Worm (Caenorhabditis elegans) whole organism, L1 larva: Measurements from ENCODE around the gene R09A8.1.

Experiments used
- aha-1 ChIP-seq: fragments of 150-350 bp; optimal IDR thresholded peaks from 2 replicates; lab custom pipeline; 2014; ENCODE audit warnings: missing biosample characterization, missing genetic modification characterization
- alr-1 ChIP-seq: fragments of 200-800 bp; sonication (Bioruptor generic); optimal IDR thresholded peaks from 2 replicates; lab custom pipeline; 2018; ENCODE audit warnings: borderline replicate concordance, mild to moderate bottlenecking, missing genetic modification characterization, missing compliant biosample characterization
- aly-2 ChIP-seq: fragments of 150-350 bp; optimal IDR thresholded peaks from 2 replicates; lab custom pipeline; 2014; ENCODE audit warnings: missing biosample characterization, missing genetic modification characterization
- ama-1 ChIP-seq: fragments of 150-350 bp; optimal IDR thresholded peaks from 2 replicates; lab custom pipeline; 2014
- blmp-1 ChIP-seq: fragments of 150-350 bp; optimal IDR thresholded peaks from 2 replicates; lab custom pipeline; 2014; ENCODE audit warnings: missing biosample characterization, missing genetic modification characterization
- ceh-82 ChIP-seq, 3 experiments: fragments of 150-350 bp in 1 of 3; sonication (generic microtip) in 2 of 3; optimal IDR thresholded peaks; 2 replicates each; lab custom pipeline; 2014 to 2017; ENCODE audit warnings: missing biosample characterization in 3 of 3, missing genetic modification characterization in 3 of 3
- ceh-88 ChIP-seq: fragments of 200-800 bp; sonication (Bioruptor generic); IDR thresholded peaks from 2 replicates; pipeline ENCODE4 v1.3.6; 2022; ENCODE audit warnings: missing genetic modification characterization, missing compliant biosample characterization
- ceh-90 ChIP-seq: sonication (generic microtip); optimal IDR thresholded peaks from 2 replicates; lab custom pipeline; 2016; ENCODE audit warnings: missing genetic modification characterization, missing compliant biosample characterization
- dpl-1 ChIP-seq, 3 experiments: fragments of 150-350 bp in 2 of 3; sonication (generic microtip) in 1 of 3; optimal IDR thresholded peaks; 2 replicates each; lab custom pipeline; 2014 to 2017; ENCODE audit warnings: missing biosample characterization in 3 of 3, missing genetic modification characterization in 3 of 3, missing genetic modification reagents in 3 of 3
- dsc-1 ChIP-seq: sonication (generic microtip); optimal IDR thresholded peaks from 2 replicates; lab custom pipeline; 2016; ENCODE audit warnings: mild to moderate bottlenecking, missing genetic modification characterization, missing compliant biosample characterization
- efl-3 ChIP-seq: fragments of 200-800 bp; sonication (Bioruptor generic); optimal IDR thresholded peaks from 2 replicates; lab custom pipeline; 2018; ENCODE audit warnings: mild to moderate bottlenecking, missing genetic modification characterization, missing compliant biosample characterization
- elt-2 ChIP-seq: sonication (generic microtip); optimal IDR thresholded peaks from 2 replicates; lab custom pipeline; 2016; ENCODE audit warnings: missing genetic modification characterization, mild to moderate bottlenecking, inconsistent platforms, missing compliant biosample characterization, missing genetic modification reagents
- elt-3 ChIP-seq, 6 experiments: fragments of 150-350 bp in 1 of 6; sonication (generic microtip); optimal IDR thresholded peaks; 2 replicates each; lab custom pipeline; 2017 to 2018; ENCODE audit warnings: missing biosample characterization in 6 of 6, missing genetic modification characterization in 6 of 6, inconsistent platforms in 1 of 6
- ets-5 ChIP-seq: fragments of 200-800 bp; sonication (Bioruptor generic); IDR thresholded peaks from 2 replicates; pipeline ENCODE4 v1.3.6; 2022; ENCODE audit warnings: missing genetic modification characterization, missing compliant biosample characterization
- fkh-8 ChIP-seq: sonication (generic microtip); optimal IDR thresholded peaks from 2 replicates; lab custom pipeline; 2016; ENCODE audit warnings: mild to moderate bottlenecking, missing genetic modification characterization, missing compliant biosample characterization
- hlh-17 ChIP-seq: fragments of 200-800 bp; sonication (Bioruptor generic); optimal IDR thresholded peaks from 2 replicates; lab custom pipeline; 2018; ENCODE audit warnings: missing genetic modification characterization, mild to moderate bottlenecking, missing compliant biosample characterization, moderate library complexity, borderline replicate concordance
- hlh-4 ChIP-seq: sonication (generic microtip); optimal IDR thresholded peaks from 2 replicates; lab custom pipeline; 2016; ENCODE audit warnings: mild to moderate bottlenecking, missing genetic modification characterization, missing compliant biosample characterization
- isw-1 ChIP-seq: fragments of 200-800 bp; sonication (Bioruptor generic); IDR thresholded peaks from 2 replicates; pipeline ENCODE4 v1.3.6; 2022; ENCODE audit warnings: missing genetic modification characterization, missing compliant biosample characterization
- jun-1 ChIP-seq: fragments of 150-350 bp; optimal IDR thresholded peaks from 2 replicates; lab custom pipeline; 2014; ENCODE audit warnings: missing biosample characterization, missing genetic modification reagents, missing genetic modification characterization
- lin-13 ChIP-seq: fragments of 150-350 bp; optimal IDR thresholded peaks from 2 replicates; lab custom pipeline; 2014; ENCODE audit warnings: missing biosample characterization, missing genetic modification reagents, missing genetic modification characterization
- lin-14 ChIP-seq: fragments of 200-800 bp; sonication (Bioruptor generic); optimal IDR thresholded peaks from 2 replicates; lab custom pipeline; 2018; ENCODE audit warnings: mild to moderate bottlenecking, missing genetic modification characterization, moderate library complexity, missing compliant biosample characterization
- lin-15B ChIP-seq: fragments of 150-350 bp; sonication (generic microtip); optimal IDR thresholded peaks from 3 replicates; lab custom pipeline; 2014; ENCODE audit warnings: missing biosample characterization, missing genetic modification characterization
- lin-35 ChIP-seq, 2 experiments: fragments of 150-350 bp; optimal IDR thresholded peaks; 2 replicates each; lab custom pipeline; 2014; ENCODE audit warnings: missing biosample characterization in 2 of 2, missing genetic modification characterization in 2 of 2, missing genetic modification reagents in 2 of 2
- lsy-2 ChIP-seq, 2 experiments: fragments of 150-350 bp; optimal IDR thresholded peaks; 2 replicates each; lab custom pipeline; 2014; ENCODE audit warnings: missing biosample characterization in 2 of 2, missing genetic modification characterization in 2 of 2
- mab-9 ChIP-seq: fragments of 200-800 bp; sonication (Bioruptor generic); IDR thresholded peaks from 2 replicates; pipeline ENCODE4 v1.3.6; 2022; ENCODE audit warnings: missing genetic modification reagents, missing genetic modification characterization, missing compliant biosample characterization
- mdl-1 ChIP-seq, 2 experiments: fragments of 150-350 bp; optimal IDR thresholded peaks; 2 replicates each; lab custom pipeline; 2014 to 2017; ENCODE audit warnings: missing biosample characterization in 2 of 2, missing genetic modification characterization in 2 of 2, inconsistent platforms in 1 of 2
- mep-1 ChIP-seq: fragments of 150-350 bp; optimal IDR thresholded peaks from 2 replicates; lab custom pipeline; 2014; ENCODE audit warnings: missing biosample characterization, missing genetic modification characterization
- nhr-12 ChIP-seq: sonication (generic microtip); optimal IDR thresholded peaks from 2 replicates; lab custom pipeline; 2017; ENCODE audit warnings: missing biosample characterization, missing genetic modification characterization
- nhr-19 ChIP-seq: fragments of 200-800 bp; sonication (Bioruptor generic); conservative IDR thresholded peaks from 2 replicates; pipeline ENCODE4 v1.3.6; 2022; ENCODE audit warnings: missing genetic modification characterization, missing compliant biosample characterization
- nhr-20 ChIP-seq: sonication (generic microtip); optimal IDR thresholded peaks from 2 replicates; lab custom pipeline; 2016; ENCODE audit warnings: mild to moderate bottlenecking, missing genetic modification characterization, missing compliant biosample characterization
- nhr-28 ChIP-seq: fragments of 150-350 bp; optimal IDR thresholded peaks from 2 replicates; lab custom pipeline; 2014; ENCODE audit warnings: missing biosample characterization, missing genetic modification characterization
- nhr-71 ChIP-seq: sonication (generic microtip); optimal IDR thresholded peaks from 2 replicates; lab custom pipeline; 2016; ENCODE audit warnings: mild to moderate bottlenecking, missing genetic modification characterization, moderate library complexity, missing compliant biosample characterization
- nhr-84 ChIP-seq: sonication (generic microtip); optimal IDR thresholded peaks from 2 replicates; lab custom pipeline; 2017; ENCODE audit warnings: missing biosample characterization, missing genetic modification characterization
- nhr-85 ChIP-seq: sonication (generic microtip); peaks from one replicate; lab custom pipeline; 2016; ENCODE audit warnings: missing genetic modification characterization, inconsistent platforms, missing compliant biosample characterization
- nhr-90 ChIP-seq: sonication (generic microtip); optimal IDR thresholded peaks from 2 replicates; lab custom pipeline; 2016; ENCODE audit warnings: mild to moderate bottlenecking, missing genetic modification characterization, missing compliant biosample characterization; ENCODE audit not compliant: poor library complexity
- pqm-1 ChIP-seq: sonication (generic microtip); optimal IDR thresholded peaks from 3 replicates; lab custom pipeline; 2017; ENCODE audit warnings: missing biosample characterization, missing genetic modification characterization
- rnt-1 ChIP-seq: sonication (generic microtip); optimal IDR thresholded peaks from 2 replicates; lab custom pipeline; 2016; ENCODE audit warnings: mild to moderate bottlenecking, missing genetic modification characterization, moderate library complexity, missing compliant biosample characterization
- skn-1 ChIP-seq: fragments of 150-350 bp; optimal IDR thresholded peaks from 2 replicates; lab custom pipeline; 2014; ENCODE audit warnings: missing biosample characterization, missing genetic modification characterization
- snpc-4 ChIP-seq: fragments of 150-350 bp; optimal IDR thresholded peaks from 2 replicates; lab custom pipeline; 2014; ENCODE audit warnings: missing biosample characterization, missing genetic modification characterization
- snu-23 ChIP-seq: sonication (generic microtip); optimal IDR thresholded peaks from 2 replicates; lab custom pipeline; 2016; ENCODE audit warnings: missing genetic modification characterization, missing compliant biosample characterization
- sox-4 ChIP-seq: sonication (generic microtip); optimal IDR thresholded peaks from 2 replicates; lab custom pipeline; 2016; ENCODE audit warnings: missing genetic modification characterization, missing compliant biosample characterization
- sptf-1 ChIP-seq: fragments of 150-350 bp; optimal IDR thresholded peaks from 2 replicates; lab custom pipeline; 2014; ENCODE audit warnings: missing biosample characterization, missing genetic modification characterization
- swsn-7 ChIP-seq: sonication (generic microtip); optimal IDR thresholded peaks from 2 replicates; lab custom pipeline; 2016; ENCODE audit warnings: missing genetic modification characterization, missing compliant biosample characterization
- tbx-2 ChIP-seq: sonication (generic microtip); optimal IDR thresholded peaks from 2 replicates; lab custom pipeline; 2016; ENCODE audit warnings: missing genetic modification characterization, missing compliant biosample characterization
- tlp-1 ChIP-seq: fragments of 150-350 bp; optimal IDR thresholded peaks from 2 replicates; lab custom pipeline; 2014; ENCODE audit warnings: missing biosample characterization, missing genetic modification characterization
- unc-130 ChIP-seq: fragments of 150-350 bp; optimal IDR thresholded peaks from 2 replicates; lab custom pipeline; 2017; ENCODE audit warnings: missing biosample characterization, missing genetic modification characterization, inconsistent platforms
- unc-62 ChIP-seq: fragments of 150-350 bp; optimal IDR thresholded peaks from 2 replicates; lab custom pipeline; 2014; ENCODE audit warnings: missing biosample characterization, missing genetic modification reagents, missing genetic modification characterization
- unc-86 ChIP-seq: sonication (generic microtip); optimal IDR thresholded peaks from 2 replicates; lab custom pipeline; 2016; ENCODE audit warnings: missing genetic modification characterization, missing compliant biosample characterization
- unc-98 ChIP-seq: fragments of 200-800 bp; sonication (Bioruptor generic); IDR thresholded peaks from 2 replicates; pipeline ENCODE4 v1.3.6; 2022; ENCODE audit warnings: missing genetic modification characterization, missing compliant biosample characterization
- zip-4 ChIP-seq: fragments of 200-800 bp; sonication (Bioruptor generic); optimal IDR thresholded peaks from 2 replicates; lab custom pipeline; 2018; ENCODE audit warnings: mild to moderate bottlenecking, missing genetic modification characterization, moderate library complexity, missing compliant biosample characterization
- ztf-11 ChIP-seq, 2 experiments: sonication (generic microtip); optimal IDR thresholded peaks; 2 replicates each; lab custom pipeline; 2016 to 2017; ENCODE audit warnings: missing genetic modification characterization in 2 of 2, missing biosample characterization in 1 of 2, missing compliant biosample characterization in 1 of 2
- ztf-4 ChIP-seq: fragments of 150-350 bp; optimal IDR thresholded peaks from 2 replicates; lab custom pipeline; 2014; ENCODE audit warnings: missing biosample characterization, missing genetic modification characterization

Gene R09A8.1

DNA sequence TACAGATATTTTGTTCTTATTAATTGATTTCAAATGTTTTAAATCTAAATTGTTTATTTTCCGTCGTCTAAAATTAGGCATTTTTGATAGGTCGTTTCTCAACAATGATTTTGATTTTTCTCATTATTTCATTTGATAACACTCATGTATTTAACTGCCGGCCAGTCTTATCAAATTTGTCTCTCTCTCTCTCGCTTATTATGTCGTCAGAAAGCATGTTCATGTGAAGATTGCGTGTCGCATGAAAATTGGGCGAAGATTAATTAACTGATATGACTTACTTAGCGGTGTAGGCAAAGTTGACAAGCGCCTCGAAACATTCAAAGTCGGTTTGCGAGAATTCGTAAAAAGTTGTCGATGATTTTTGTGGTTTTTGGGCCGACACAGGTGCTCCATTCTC lies 14.2 kb downstream of the R09A8.1 start:
- no peak for TF ChIP-seq efl-3 (GFP tag; lab: Kevin White, UChicago)
- peak; percentile 56 for TF ChIP-seq lin-14 (GFP tag; lab: Kevin White, UChicago)
- TF ChIP-seq jun-1 (tag; lab: Kevin White, UChicago) = peak; percentile 5
- TF ChIP-seq mdl-1 (tag; optimal IDR thresholded peaks at IDR 0.05; lab: Kevin White, UChicago) = peak in 1 of 2 experiments; percentile 19
- peak in 5 of 6 experiments; percentile 22 to 88 (median 32) for TF ChIP-seq elt-3 (tag; optimal IDR thresholded peaks at IDR 0.05; lab: Kevin White, UChicago)
- peak; percentile 70 for TF ChIP-seq blmp-1 (tag; lab: Kevin White, UChicago)
- peak; percentile 23 for TF ChIP-seq tbx-2 (tag; lab: Kevin White, UChicago)
- peak in 1 of 2 experiments; percentile 14 for TF ChIP-seq lsy-2 (tag; optimal IDR thresholded peaks at IDR 0.05; lab: Kevin White, UChicago)
- TF ChIP-seq unc-130 (tag; lab: Kevin White, UChicago) = peak; percentile 9
- TF ChIP-seq hlh-4 (tag; lab: Kevin White, UChicago) = no peak
- TF ChIP-seq nhr-20 = peak; percentile 63
- TF ChIP-seq pqm-1 = peak; percentile 62
- no peak for TF ChIP-seq ama-1
- no peak for TF ChIP-seq nhr-12
- no peak for TF ChIP-seq isw-1
- no peak for TF ChIP-seq unc-98 (GFP tag; lab: Robert Waterston, UW)
- TF ChIP-seq rnt-1 (tag; lab: Kevin White, UChicago) = no peak
- peak; percentile 25 for TF ChIP-seq snu-23
- TF ChIP-seq ceh-88 (GFP tag; lab: Robert Waterston, UW) = no peak
- TF ChIP-seq nhr-71 = peak; percentile 56
- no peak for TF ChIP-seq dsc-1
- TF ChIP-seq ets-5 (GFP tag; lab: Robert Waterston, UW) = no peak
- peak; percentile 34 for TF ChIP-seq nhr-90 (tag; lab: Kevin White, UChicago)
- TF ChIP-seq fkh-8 (tag; lab: Kevin White, UChicago) = no peak
- TF ChIP-seq unc-62 (GFP tag; lab: Kevin White, UChicago) = no peak
- no peak for TF ChIP-seq swsn-7 (tag; lab: Kevin White, UChicago)
- no peak for TF ChIP-seq ztf-11 (tag; optimal IDR thresholded peaks at IDR 0.05; lab: Kevin White, UChicago)
- peak; percentile 86 for TF ChIP-seq elt-2 (tag; lab: Kevin White, UChicago)
- peak; percentile 17; the same call in 1 of the 2 replicates for TF ChIP-seq nhr-19 (GFP tag; lab: Robert Waterston, UW)
- peak in 1 of 2 experiments; percentile 9 for TF ChIP-seq lin-35 (GFP tag; optimal IDR thresholded peaks at IDR 0.05; lab: Kevin White, UChicago)
- TF ChIP-seq nhr-85 (tag; lab: Kevin White, UChicago) = peak; percentile 71

DNA sequence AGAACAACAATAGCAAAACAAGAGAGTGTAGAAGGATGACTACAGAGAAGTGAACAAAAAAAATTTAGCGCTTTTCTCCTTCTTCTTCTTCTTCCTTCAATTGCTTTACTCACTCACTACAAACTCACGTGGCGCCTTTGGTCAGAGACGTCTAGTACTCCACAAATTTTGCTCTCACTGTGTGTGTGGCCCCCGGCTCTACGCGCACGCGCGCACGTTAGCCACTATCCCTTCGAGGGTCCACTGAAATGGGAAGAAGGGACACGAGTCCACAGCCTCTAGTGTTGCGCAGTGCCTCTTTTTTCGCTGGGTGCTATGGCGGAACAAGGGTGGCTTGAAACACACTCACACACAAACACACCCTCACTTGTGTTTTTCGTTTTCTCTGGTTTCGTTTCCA lies 15.7 kb downstream of the R09A8.1 start:
- no peak for TF ChIP-seq alr-1 (tag; lab: Kevin White, UChicago)
- TF ChIP-seq snpc-4 (tag; lab: Kevin White, UChicago) = no peak
- TF ChIP-seq tbx-2 (tag; lab: Kevin White, UChicago) = peak; percentile 13
- no peak for TF ChIP-seq nhr-85 (tag; lab: Kevin White, UChicago)
- TF ChIP-seq lin-14 (GFP tag; lab: Kevin White, UChicago) = peak; percentile 90
- no peak for TF ChIP-seq sox-4 (tag; lab: Kevin White, UChicago)
- TF ChIP-seq nhr-84 (tag; lab: Kevin White, UChicago) = no peak
- TF ChIP-seq ceh-90 = no peak
- no peak for TF ChIP-seq lin-13 (GFP tag; lab: Kevin White, UChicago)
- 0 out of 2 replicates have a peak, but pooled peaks have one; percentile 25 for TF ChIP-seq mab-9 (GFP tag; lab: Robert Waterston, UW)
- no peak for TF ChIP-seq aha-1 (tag; lab: Kevin White, UChicago)
- no peak for TF ChIP-seq mep-1
- TF ChIP-seq nhr-28 (tag; lab: Kevin White, UChicago) = no peak
- no peak for TF ChIP-seq aly-2 (tag; lab: Kevin White, UChicago)
- TF ChIP-seq elt-2 (tag; lab: Kevin White, UChicago) = no peak
- no peak for TF ChIP-seq ztf-4 (tag; lab: Kevin White, UChicago)
- no peak for TF ChIP-seq dpl-1 (GFP tag; optimal IDR thresholded peaks at IDR 0.05; lab: Kevin White, UChicago)
- no peak; the same call in 1 of the 2 replicates for TF ChIP-seq isw-1
- peak; percentile 35 for TF ChIP-seq snu-23
- TF ChIP-seq sptf-1 (tag; lab: Kevin White, UChicago) = no peak
- no peak for TF ChIP-seq lin-15B (tag; lab: Kevin White, UChicago)
- no peak for TF ChIP-seq hlh-17 (GFP tag; lab: Kevin White, UChicago)
- TF ChIP-seq skn-1 = no peak
- peak; percentile 27 to 37 (median 33) for TF ChIP-seq ceh-82 (tag; optimal IDR thresholded peaks at IDR 0.05; lab: Kevin White, UChicago)
- TF ChIP-seq zip-4 (GFP tag; lab: Kevin White, UChicago) = no peak
- peak; percentile 16 for TF ChIP-seq unc-86 (tag; lab: Kevin White, UChicago)
- peak; percentile 17 for TF ChIP-seq swsn-7 (tag; lab: Kevin White, UChicago)
- no peak for TF ChIP-seq nhr-19 (GFP tag; lab: Robert Waterston, UW)
- TF ChIP-seq tlp-1 (tag; lab: Kevin White, UChicago) = no peak
